Fruit fly (Drosophila melanogaster) whole organism, larva: ENCODE data around the gene TM9SF2.

ENCODE experiments used
- noc ChIP-seq: fragments of 200-800 bp; sonication (Bioruptor generic); optimal IDR thresholded peaks from 3 replicates; lab custom pipeline; 2019; ENCODE audit warnings: missing biosample characterization, mild to moderate bottlenecking, missing genetic modification characterization, moderate library complexity

Gene TM9SF2

DNA sequence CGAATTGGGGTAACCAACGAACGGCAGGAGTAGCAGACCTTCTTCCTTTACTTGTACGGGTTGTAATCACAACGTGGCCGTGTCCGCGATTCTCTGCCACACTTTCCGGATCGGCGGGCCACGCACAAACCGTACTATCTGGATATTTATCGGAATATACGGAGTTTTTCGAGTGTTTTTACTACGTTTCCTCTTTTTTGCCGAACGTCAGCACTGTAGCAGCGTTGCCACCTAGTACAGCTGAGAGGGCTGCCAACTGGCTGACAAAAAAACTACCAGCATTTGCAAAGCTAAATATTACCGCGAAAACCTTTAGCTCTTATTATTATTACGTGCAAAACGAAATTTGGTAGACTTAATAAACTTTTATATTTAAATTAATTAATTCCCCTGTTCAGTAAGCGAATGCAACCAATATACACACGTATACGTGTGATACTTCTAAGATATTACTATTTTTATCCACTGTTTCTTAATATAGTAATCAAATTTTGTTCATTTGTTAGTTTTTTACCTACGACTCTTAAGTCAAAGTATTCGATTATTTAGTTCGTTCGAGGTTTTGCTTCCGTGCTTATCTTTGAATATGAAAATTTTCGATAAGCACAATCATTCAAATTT, at the start of gene TM9SF2:
TSS of gene TM9SF2 (minus strand) at position 244 of the 621 bp plus-strand sequence.
- TF ChIP-seq noc (tag; lab: Kevin White, UChicago) = no peak

DNA sequence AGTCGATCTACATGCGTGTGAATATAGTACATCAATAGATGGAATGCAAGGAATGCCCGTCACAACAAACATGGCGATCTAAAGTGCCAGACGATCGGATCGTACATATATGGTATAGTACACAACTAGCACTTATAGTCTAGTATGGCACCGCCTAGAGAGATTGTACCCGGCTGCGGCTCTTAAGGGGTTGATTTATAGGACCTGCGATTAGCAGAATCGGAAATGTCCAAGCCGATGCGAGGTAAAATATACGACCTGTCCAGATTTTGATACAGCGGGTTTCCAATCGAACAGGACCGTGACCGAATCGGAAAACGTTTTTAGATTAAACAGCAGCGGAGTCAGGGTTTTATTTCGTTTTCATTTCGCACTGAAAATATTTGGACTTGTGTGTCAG, 49.8 kb upstream of the TM9SF2 start:
- peak; percentile 56 for TF ChIP-seq noc (tag; lab: Kevin White, UChicago)

DNA sequence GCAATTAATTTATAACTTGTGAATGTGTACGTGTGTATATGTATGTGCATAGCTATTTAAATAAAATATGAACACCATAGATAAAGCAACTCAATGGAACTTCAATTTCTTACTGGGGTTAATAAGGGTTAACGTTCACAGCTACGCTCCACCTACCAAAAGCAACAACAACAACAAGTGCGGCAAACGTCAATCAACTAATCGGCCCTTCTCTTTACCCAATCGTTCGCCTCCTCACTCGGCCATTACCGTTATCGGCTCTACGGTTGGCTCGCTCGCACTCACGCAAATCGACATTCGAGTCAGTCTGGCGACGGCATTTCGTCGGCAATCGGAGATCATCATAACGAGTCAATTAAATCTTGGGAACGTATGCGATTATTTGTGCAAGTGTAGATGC, 48.9 kb upstream of the TM9SF2 start:
- no peak for TF ChIP-seq noc (tag; lab: Kevin White, UChicago)

DNA sequence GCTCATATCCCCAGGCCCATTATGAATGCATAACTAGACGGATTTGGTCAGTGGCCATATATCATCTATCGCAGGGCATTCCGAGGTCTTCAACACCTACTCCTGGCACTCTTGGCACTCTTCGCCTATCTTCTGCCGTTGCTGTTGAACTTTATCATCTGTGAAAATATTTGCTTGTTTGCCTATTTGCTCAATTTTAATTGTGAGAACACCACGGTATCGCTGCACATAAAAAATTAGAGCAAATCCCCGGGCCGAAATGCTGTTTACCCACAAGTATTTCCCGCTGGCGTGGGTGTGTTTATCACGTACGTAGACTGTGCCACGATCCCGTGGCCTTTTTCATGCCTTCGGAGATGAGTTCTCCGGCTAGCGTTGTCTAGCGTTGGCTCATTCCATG, 46.7 kb upstream of the TM9SF2 start:
- TF ChIP-seq noc (tag; lab: Kevin White, UChicago) = peak; percentile 78

DNA sequence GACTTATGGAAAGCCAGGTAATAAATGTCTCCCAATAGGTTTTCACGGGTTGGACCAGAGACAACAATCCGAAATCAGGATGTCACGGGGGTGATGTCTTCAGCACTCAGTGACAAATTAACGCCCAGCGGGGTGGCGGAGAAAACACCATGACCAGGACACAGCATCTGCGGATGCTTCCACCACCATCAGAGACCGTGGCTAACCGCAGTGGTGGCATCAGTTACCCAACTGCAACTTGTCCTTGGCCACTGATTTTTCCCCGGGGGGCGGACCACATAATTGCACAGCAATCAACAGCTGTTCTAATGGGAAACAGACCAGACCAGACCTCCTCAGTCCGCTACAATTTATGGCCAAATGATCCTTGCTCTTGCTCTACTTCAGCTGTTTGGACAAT, 44.3 kb upstream of the TM9SF2 start:
- no peak for TF ChIP-seq noc (tag; lab: Kevin White, UChicago)

DNA sequence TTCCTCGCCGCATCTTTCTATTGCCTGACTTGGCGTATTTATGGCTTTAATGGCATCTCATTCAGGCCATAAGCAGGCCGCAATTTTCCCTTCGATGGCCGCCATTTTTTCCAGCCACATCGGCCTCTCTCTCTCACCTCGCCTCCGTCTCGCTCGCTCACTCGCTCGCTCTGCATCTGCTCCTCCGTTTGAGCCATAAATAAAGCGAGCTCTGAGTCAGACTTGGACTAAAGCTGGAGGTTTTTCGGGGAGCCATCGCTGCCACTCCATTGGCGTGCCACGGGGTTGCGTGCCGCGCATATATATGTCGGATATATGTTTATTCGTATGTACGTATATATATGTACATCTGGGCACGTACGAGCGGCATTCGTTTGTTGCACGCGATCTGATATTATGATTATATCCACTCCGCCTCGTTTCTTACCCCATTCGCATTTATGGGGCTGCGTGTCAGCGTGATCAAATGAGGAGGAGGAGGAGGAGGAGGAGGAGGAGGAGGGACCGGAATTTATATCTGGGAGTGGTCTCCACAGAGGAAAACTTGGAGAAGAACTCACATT, 42.9 kb upstream of the TM9SF2 start:
- TF ChIP-seq noc (tag; lab: Kevin White, UChicago) = no peak

DNA sequence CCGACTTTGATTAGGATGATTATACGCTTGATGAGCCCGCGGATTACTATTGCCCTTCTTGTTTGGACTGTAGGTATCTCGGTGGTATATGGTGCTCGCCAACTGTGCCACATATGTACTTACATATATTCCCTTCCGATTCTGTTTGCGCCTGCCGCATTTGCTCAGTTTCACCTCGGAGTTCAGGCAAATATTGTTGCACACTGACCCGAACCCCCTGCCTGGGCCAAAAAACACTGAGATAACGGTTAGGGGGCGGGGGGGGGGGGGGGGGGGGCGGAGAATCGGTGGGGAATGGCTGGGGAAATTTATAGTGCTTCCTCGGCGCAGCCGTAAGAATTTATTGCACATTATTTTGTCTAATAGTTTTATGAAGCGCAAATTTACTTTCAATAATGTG, 41.8 kb upstream of the TM9SF2 start:
- TF ChIP-seq noc (tag; lab: Kevin White, UChicago) = peak; percentile 53

DNA sequence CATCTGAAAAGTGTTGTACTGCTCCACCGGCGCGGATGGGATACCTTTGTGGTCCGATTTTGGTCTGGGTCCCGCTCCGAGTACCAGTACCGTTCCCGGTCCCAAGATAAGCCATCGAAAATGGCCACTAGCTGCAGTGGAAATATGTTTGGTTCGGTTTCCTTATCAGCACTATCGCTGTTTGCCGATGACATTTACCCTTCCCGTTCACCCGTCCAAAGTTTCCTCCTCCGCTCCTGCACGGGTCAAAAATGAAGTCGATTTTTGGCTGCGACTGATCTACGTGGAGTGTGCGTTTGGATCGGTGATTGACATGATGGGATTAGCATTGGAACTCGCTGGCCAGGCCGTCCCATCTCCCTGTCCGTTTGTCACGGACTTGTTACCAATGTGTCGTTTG, 40.4 kb upstream of the TM9SF2 start:
- TF ChIP-seq noc (tag; lab: Kevin White, UChicago) = no peak

DNA sequence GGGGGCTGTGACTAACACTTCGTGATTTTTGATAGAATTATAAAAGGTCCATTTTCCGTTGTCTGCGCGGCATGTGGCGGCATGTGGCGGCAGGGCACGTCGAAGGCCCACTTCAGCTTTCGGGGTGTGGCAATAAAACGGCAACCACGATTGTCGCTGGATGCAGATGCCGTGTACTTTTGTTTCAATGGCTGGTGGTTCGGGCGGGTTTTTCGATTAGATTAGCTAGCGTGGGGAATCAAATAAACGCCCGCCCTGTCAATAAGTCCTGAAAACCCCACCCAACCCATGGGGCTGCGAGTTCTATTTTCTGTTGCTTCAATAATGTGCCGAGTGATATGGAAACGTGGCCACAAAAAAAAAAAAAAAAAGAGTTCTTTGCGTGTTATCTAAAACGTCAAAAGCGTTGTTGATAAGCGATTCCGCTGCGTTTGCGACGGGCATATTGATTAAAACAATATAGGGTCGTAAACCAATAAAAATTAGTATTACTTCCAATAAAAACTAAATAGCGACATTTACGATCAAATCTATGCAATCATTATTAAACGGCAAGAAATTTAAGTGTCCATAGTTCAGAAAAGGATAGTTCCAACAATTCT, 39.4 kb upstream of the TM9SF2 start:
- TF ChIP-seq noc (tag; lab: Kevin White, UChicago) = peak; percentile 16

DNA sequence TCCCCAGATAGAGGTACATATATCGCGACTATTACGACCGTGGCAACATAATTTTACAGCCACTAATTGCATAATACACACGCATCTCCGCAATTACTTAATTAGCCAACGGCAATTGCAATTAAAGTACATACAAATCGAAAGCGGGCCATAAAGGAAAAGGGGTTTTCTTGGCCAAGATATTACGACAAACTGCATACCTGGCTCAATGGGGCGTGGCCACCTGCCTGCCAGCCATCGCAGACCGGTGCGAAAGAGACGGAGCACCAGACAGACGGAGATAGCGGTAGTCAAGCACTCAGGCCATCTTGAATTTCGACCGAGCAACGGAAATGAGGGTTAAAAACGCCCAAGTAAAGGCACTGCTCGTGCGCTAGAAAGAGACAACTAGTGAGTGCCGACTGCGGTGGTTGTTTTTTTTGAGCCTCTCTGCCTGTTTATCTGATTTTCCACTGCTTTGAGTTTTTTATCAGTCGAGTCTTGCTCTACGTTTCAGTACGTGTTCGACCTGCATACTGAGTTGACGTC, 36.2 kb upstream of the TM9SF2 start, which contains the start of gene cad:
TSS of gene cad (plus strand) at position 490 of the 528 bp plus-strand sequence.
- peak; percentile 51 for TF ChIP-seq noc (tag; lab: Kevin White, UChicago)

DNA sequence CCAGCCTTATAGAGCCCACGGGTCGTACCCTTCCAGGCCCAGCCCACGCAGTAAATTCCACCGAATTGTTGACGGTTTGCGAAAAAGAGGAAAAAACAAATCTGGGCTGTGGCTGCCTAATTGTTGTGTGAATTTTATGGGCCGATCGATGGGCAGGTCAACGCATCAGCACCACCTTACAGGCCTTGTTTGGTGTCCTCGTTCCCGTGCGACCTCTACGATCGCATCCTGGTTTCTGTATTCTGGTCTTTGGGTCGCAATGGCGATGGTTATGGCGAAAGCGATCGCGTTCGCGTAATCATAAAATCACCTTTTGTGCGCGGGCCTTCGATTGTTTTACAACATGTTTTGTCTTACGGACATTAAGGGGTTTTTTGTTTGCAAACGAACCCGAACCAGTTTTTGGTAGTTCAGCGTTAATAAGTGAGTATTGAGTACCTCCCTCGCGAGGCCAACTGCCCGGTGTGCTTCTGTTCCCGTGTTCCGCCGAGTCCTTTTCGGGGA, 34.5 kb upstream of the TM9SF2 start:
- TF ChIP-seq noc (tag; lab: Kevin White, UChicago) = no peak

DNA sequence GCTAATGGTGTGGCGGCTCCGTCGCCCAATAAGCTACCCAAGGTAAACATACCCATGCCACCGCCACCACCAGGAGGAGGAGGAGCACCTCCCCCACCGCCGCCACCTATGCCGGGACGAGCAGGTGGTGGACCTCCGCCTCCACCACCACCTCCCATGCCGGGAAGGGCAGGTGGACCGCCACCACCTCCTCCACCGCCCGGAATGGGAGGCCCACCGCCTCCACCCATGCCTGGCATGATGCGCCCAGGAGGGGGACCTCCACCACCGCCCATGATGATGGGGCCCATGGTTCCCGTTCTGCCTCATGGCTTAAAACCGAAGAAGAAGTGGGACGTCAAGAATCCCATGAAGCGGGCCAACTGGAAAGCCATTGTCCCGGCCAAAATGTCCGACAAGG, 30.6 kb upstream of the TM9SF2 start:
- TF ChIP-seq noc (tag; lab: Kevin White, UChicago) = no peak

DNA sequence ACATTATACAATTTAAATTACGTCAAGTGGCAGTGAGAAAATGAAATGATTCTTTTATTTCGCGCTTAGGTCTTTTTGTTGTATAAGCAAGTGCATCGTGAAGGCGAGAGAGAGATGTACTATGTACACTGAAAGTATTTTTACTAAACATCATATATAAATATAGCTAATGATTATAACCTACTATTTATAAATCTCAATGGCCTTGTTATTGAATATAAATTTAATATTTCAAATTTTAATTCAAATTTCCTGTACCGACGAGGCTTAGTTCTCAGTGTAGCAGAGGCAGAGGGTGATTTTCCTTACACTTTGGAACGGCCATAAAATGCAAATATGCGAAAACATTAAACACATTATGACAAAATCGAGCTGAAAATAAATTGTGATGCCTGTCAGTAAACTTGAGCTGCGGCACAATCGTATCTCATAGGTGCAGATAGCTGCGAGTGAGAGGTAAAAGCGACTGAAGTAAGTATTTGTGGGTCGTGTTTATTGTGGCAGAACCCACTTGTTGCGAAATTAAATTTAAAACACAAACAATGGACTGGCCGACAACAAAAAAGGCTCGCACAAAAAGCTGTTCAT, 27.9 kb upstream of the TM9SF2 start:
- peak; percentile 52 for TF ChIP-seq noc (tag; lab: Kevin White, UChicago)

DNA sequence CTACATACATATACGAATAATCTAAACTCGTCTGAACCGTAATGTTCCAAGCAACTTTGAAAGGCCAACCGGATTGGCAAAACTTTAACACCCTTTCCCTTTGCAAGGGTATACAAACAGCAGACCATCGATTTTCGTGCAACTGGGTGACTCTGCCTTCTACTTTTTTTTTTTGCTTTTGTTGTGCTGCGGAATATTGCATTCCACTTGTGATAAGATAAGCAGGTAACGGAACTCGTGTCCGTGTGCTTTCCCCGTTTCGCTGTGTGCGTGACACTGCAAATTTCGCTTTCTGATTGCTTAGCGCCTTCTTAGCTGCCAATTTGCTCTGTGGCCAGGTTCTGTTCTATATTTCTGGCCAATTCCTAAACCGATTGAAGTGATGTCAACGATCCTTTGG, 26.8 kb upstream of the TM9SF2 start:
- no peak for TF ChIP-seq noc (tag; lab: Kevin White, UChicago)

DNA sequence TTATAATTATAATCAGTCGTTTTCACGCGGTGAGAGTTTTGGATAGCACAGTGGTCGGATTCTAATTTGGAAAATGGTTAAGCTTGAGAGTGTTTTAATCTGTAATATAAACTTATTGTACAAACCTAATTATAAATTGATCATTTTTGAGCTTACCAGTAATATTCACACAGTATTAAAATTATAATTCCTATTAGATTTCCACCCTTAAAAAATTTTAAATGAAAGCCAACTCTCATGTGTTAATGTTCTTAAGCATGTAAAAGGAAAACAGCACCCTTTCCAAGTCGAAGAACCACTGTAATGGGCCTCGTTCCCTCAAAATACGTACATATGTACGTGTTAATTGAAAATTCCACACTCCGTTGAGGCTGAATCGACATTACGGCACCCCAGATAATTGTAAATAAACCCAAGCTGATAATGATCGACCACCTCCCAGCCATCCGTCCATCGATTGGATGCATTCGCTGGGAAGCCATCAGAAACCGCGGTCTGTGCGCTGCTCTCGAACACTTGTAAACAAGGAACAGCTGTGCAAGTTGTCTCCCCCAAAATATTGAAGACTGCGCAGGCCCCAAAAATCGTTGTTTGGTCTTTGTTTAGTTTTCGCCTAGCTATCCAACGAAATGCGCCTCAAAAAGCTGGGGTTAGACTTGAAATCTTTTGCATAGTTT, 25.8 kb upstream of the TM9SF2 start:
- peak; percentile 50 for TF ChIP-seq noc (tag; lab: Kevin White, UChicago)
